Fruit fly (Drosophila melanogaster) Kc167 (cell line): ENCODE results near the gene CG4907.

ENCODE experiments used
- Myc ChIP-seq: fragments of >200 bp; optimal IDR thresholded peaks from 2 replicates; lab custom pipeline; 2017; ENCODE audit warnings: missing external identifiers
- Sin3A ChIP-seq: fragments of >200 bp; optimal IDR thresholded peaks from 2 replicates; lab custom pipeline; 2018; ENCODE audit warnings: missing external identifiers
- h ChIP-seq: fragments of >200 bp; optimal IDR thresholded peaks from 3 replicates; lab custom pipeline; 2018; ENCODE audit warnings: missing external identifiers
- insv ChIP-seq: fragments of >200 bp; optimal IDR thresholded peaks from 3 replicates; lab custom pipeline; 2018; ENCODE audit warnings: missing external identifiers
- psq ChIP-seq: fragments of >200 bp; optimal IDR thresholded peaks from 2 replicates; lab custom pipeline; 2017; ENCODE audit warnings: missing external identifiers
- ttk ChIP-seq: sonication (Bioruptor generic); optimal IDR thresholded peaks from 2 replicates; lab custom pipeline; 2017; ENCODE audit warnings: missing external identifiers

Gene CG4907

DNA sequence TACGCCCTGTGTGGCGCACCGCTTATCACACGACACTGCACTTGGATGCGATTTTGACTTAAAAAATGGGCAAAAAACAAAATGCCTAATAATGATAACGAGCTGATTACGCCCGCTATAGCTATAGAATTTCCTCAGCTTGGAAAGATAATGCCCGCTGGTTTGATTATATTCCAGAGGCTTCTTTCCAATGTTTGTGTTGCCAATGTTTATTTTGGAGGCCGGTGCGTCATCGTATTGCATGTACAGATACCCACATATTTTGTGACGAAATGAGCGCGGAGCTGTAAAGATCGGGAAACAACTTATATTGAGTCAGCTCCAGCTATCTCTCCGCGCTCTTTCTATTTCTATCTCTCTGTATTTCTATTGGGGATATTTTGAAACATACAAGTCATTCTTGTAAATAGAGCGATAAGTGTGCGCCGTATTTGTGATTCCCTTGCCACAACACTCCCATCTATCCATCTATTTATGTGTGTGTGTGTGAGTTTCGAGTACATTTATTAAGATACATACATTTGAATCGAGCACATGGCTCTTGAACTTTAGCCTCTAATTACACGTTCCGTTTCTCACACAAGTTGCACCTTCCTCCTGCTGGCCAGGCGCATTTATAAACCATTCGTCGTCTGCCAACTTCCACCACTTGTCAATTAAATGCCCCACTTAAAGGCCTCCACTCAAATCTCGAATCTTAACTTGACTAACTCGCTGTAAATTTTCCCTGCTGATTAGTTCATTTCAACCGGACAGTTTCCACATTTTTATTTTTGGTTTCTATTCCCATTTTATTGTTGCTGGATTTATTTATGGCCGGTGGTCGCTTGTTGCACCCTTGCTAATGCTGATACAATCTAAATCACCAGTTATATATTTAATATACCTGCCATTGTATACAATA, 26.3 kb downstream of the CG4907 start:
- no peak for TF ChIP-seq ttk (lab: Kevin White, UChicago)

DNA sequence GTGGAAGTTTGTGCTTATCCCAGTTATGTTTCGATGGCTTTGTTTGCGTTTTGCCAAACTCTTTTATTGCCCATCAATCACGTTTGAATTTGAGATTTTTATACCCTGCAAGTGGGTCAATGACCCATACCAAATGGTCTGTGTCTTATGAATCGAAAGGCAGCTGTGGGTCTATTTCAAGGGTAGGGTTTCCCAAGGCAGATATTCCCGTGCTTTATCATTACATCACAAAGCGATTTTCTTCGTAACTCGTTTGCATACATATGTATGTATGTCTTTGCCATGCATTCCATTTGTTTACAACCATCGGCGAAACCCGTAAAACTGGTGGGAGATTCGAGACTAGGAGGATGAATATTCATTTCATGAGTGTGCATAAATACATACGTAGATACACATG, 35.1 kb downstream of the CG4907 start:
- TF ChIP-seq h (lab: Kevin White, UChicago) (no peak), psq (lab: Kevin White, UChicago) (no peak), Myc (lab: Kevin White, UChicago) (no peak), Sin3A (lab: Kevin White, UChicago) (no peak), ttk (lab: Kevin White, UChicago) (no peak), insv (lab: Kevin White, UChicago) (no peak)

DNA sequence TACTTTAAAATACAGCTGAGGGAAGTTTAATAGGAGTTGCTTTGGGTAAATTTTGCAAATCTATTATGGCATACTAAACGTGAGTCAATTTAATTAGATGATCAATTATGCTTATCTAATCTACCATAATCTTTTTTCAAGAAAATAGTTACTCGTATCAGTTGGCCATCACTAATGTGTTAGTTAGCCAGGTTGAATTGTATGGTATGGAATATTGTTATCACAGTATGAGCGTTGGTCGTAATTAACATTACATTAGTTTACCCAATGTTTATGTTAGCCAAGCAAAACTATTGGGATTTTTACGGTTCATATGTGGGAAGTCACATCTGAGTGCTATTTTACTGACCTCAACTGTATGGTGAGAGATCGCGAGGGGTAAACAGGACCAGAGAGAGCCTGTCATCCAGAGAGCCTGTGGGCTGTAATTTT, 37.0 kb downstream of the CG4907 start:
- TF ChIP-seq h (lab: Kevin White, UChicago) = no peak
- TF ChIP-seq ttk (lab: Kevin White, UChicago) = no peak
- TF ChIP-seq Sin3A (lab: Kevin White, UChicago) = no peak
- no peak for TF ChIP-seq insv (lab: Kevin White, UChicago)
- no peak for TF ChIP-seq Myc (lab: Kevin White, UChicago)
- no peak for TF ChIP-seq psq (lab: Kevin White, UChicago)

DNA sequence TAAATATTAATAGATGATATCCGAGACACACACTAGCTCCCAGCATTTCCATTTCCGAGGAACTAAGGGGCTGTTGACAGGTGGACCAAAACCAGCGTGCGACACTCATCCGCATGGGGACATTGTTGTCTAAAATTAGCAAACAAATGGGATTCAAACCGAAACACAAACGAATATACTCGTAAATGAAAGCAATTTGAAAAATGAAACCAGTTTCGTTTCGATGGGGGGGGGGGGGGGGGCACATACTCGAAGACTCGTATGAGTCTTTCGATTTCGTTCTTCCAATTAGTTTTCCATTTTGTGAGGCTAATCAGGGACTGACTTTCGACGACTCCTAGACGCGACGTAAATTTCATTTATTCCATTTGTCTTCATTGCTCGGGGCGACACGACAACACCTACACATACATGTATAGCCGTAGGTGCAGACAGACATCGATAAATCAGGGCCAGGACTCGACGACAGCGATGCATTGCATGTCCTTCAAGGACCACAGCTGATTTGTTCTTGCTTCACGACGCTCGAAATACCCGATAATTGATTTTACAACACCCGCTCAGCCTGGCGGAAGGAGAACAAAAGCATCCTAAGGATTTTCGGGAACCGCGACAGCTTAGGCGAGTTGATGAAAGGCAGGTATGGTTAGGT, 37.7 kb downstream of the CG4907 start:
- TF ChIP-seq insv (lab: Kevin White, UChicago) = no peak
- TF ChIP-seq h (lab: Kevin White, UChicago) = no peak
- TF ChIP-seq Myc (lab: Kevin White, UChicago) = no peak
- TF ChIP-seq ttk (lab: Kevin White, UChicago) = no peak
- no peak for TF ChIP-seq Sin3A (lab: Kevin White, UChicago)
- no peak for TF ChIP-seq psq (lab: Kevin White, UChicago)

DNA sequence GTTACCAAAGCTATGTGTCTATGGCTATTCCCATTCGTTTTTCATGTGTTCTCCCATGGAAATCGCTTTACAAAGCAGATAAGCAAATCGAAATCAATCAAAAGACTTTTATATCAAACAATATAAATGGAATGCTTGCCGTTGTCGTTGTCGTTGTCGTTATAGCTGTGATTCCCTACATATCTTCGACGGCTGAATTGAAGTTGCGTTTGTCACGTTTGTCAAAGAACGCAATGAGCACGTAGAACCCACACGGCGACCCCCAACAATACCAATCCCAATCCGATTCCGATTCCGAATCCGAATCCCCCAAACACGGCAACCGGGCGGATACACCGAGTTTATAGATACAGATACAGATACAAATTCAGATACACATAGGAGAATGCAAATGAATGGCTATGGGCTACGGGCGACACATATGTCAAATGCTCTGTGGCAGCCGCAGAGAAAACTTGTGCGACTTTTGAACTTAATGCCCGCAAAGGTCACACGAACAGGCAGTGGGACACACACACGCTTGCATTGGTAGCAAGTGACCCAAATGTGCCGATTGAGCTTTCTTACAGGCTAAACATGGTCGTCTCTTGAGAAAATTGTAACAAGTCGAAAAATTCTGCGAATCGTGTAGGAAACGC, 40.7 kb downstream of the CG4907 start:
- no peak for TF ChIP-seq ttk (lab: Kevin White, UChicago)

DNA sequence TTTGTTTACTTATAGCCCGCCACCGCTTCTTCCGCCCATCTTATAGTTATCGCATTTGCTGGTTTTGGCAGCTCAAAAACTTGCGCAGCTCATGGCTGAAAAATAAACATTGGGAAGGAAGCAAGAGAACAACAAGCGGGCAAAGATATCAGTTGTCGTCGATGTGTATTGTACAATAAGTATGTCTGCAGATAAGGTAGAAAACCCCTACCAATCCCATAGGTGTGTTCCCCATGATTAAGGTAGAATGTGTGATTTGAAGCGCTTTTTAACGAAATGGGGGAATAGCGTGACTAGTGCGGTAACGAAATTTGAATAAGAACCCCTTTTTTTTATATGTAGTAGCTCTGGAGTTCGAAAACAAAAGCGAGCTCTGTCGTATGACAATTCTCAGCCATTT, 41.4 kb downstream of the CG4907 start:
- no peak for TF ChIP-seq psq (lab: Kevin White, UChicago)
- TF ChIP-seq insv (lab: Kevin White, UChicago) = no peak
- TF ChIP-seq ttk (lab: Kevin White, UChicago) = no peak
- TF ChIP-seq h (lab: Kevin White, UChicago) = no peak
- TF ChIP-seq Myc (lab: Kevin White, UChicago) = no peak
- no peak for TF ChIP-seq Sin3A (lab: Kevin White, UChicago)

DNA sequence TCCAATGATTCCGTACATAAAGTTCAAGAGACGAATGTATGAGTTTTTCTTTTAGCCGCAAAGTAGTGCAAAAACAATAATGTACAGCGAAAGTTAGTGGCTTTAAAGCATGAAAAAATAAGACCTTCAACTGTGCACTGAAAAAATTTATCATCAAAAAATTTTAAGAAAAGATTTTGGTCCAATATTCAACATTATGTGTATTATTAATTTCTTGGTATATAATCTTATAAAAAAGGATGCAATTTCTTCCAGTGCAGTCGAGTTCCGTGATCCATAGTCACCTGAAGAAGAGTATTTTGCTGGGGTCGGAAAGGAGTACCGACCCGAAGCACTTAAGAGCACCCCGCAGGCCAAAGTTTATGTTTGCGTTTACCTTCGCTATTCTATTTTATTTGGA, 41.9 kb downstream of the CG4907 start:
- no peak for TF ChIP-seq insv (lab: Kevin White, UChicago)
- TF ChIP-seq h (lab: Kevin White, UChicago) = no peak
- TF ChIP-seq Myc (lab: Kevin White, UChicago) = no peak
- no peak for TF ChIP-seq Sin3A (lab: Kevin White, UChicago)
- no peak for TF ChIP-seq psq (lab: Kevin White, UChicago)
- TF ChIP-seq ttk (lab: Kevin White, UChicago) = no peak

DNA sequence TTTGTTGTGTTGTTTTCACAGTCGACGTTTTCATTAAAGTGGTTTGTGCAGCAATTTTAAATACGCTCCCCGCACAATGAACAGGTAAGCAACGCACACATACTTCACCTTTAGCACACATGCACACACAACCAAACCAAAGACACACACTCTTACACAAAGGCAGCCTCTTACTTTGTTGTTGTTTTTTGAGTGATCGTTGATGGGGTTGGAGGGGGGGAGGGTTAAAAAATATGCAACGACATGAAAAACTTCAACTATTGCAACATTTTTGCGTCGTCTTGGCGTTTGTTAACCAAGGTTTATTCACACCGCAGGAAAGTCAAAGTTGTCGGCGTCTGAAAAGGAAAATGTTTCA, 42.6 kb downstream of the CG4907 start:
- TF ChIP-seq Myc (lab: Kevin White, UChicago) (no peak), ttk (lab: Kevin White, UChicago) (no peak), psq (lab: Kevin White, UChicago) (no peak), h (lab: Kevin White, UChicago) (no peak), insv (lab: Kevin White, UChicago) (no peak), Sin3A (lab: Kevin White, UChicago) (no peak)

DNA sequence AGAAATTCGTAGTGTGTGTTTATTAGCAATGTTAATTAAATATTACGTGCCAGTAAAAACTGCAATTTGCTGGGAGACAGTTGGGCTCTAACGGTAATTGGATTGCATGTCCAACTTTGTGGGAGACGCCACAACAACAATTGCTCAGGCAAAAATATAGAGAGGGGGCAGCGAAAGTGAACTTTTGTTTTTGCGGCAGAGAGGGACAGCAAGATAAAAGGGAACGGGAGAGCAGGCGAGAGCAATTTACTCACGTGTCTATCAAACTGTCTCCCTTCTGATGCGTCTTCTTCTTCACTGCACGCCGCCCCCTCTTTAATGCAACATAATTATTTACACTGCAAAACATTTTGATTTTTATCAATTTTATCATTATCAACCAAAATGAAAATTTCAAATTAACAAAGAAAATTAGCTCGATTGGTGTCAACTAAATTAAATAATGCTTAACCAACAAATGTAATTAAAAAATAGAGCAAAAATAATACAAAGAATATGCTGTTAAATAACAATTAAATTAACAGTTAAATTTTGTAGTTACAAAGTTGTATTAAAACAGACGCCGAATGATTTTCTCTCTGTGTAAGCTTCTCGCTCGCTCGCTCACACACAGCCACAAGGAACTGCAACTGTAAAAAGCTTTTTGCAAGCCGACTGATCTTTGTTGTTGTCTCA, 43.1 kb downstream of the CG4907 start:
- TF ChIP-seq h (lab: Kevin White, UChicago) (no peak), ttk (lab: Kevin White, UChicago) (no peak), insv (lab: Kevin White, UChicago) (no peak), psq (lab: Kevin White, UChicago) (no peak), Sin3A (lab: Kevin White, UChicago) (no peak), Myc (lab: Kevin White, UChicago) (no peak)

DNA sequence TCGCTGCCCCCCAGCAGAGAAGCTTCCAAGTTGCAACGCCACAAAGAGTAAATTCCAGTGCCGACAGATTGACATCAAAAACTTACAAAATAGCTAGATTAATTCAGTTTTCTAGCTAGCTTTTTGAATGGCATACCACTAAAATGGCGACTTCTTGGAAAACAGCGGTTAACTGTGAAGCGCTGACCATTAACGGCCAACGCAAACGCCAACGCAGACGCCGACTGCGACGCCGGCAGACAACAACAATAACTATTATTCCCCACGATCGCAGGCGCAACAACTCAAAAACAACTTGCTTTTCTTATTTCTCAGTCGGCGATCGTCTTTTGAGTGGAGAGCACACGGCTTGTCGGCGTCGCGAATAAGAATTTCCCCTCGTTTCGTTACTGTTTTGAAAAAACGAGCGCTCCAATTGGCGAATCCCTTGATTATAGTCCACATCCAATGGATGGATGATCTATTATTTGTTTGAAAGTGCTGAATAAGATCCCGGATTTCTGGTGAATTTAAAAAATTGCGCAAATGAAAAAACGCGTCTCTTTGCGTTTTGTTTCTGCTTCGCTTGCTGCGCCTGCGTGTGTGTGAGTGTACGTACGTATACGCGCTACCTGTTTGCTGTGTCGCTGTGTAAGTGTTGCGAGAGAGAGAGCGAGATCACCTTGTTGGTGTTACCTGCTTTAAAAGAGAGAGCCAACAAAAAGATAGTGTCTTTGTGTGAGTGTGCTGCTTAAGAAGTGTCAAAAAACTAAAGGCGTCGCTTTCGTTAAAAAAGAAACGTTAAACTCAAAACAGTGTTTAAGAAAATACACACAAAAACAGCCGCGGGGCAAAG, 43.9 kb downstream of the CG4907 start:
- no peak for TF ChIP-seq ttk (lab: Kevin White, UChicago)
- TF ChIP-seq h (lab: Kevin White, UChicago) = no peak
- TF ChIP-seq psq (lab: Kevin White, UChicago) = no peak
- no peak for TF ChIP-seq insv (lab: Kevin White, UChicago)
- no peak for TF ChIP-seq Myc (lab: Kevin White, UChicago)
- TF ChIP-seq Sin3A (lab: Kevin White, UChicago) = no peak
